Fruit fly (Drosophila melanogaster): ENCODE data around the gene CG1529.
A peak's percentile ranks its signal among the peaks of the same experiment; 100 is the strongest.

The CG1529 gene

dm6 chrX:21065775-21066174 is 34.0 kb upstream of the CG1529 start (continued):
- TF ChIP-seq CG15696 (tag; optimal IDR thresholded peaks at IDR 0.05), result peak; percentile 12
- no peak for TF ChIP-seq B-H2 (GFP tag; optimal IDR thresholded peaks at IDR 0.05)
- no peak for TF ChIP-seq esg (GFP tag; conservative IDR thresholded peaks at IDR 0.05)
- no peak for TF ChIP-seq Myb (GFP tag; optimal IDR thresholded peaks at IDR 0.05)
- TF ChIP-seq Camta (GFP tag; optimal IDR thresholded peaks at IDR 0.05), result no peak
- no peak for TF ChIP-seq jing (GFP tag; optimal IDR thresholded peaks at IDR 0.05)
- peak; percentile 51 for TF ChIP-seq CG7987 (GFP tag; optimal IDR thresholded peaks at IDR 0.05)
- no peak for TF ChIP-seq unpg (GFP tag; optimal IDR thresholded peaks at IDR 0.05)
- no peak for TF ChIP-seq NfI (GFP tag; optimal IDR thresholded peaks at IDR 0.05)
- TF ChIP-seq bowl (GFP tag; IDR thresholded peaks at IDR 0.05), result no peak
- TF ChIP-seq vnd (GFP tag; IDR thresholded peaks at IDR 0.05; ENCODE audit: partially characterized antibody), result no peak
- TF ChIP-seq pb (GFP tag; optimal IDR thresholded peaks at IDR 0.05), result no peak
- no peak for TF ChIP-seq Hr51 (GFP tag; optimal IDR thresholded peaks at IDR 0.05)
- TF ChIP-seq Blimp-1 (GFP tag; optimal IDR thresholded peaks at IDR 0.05), result peak; percentile 11
- TF ChIP-seq Ssrp (tag; optimal IDR thresholded peaks at IDR 0.05), result no peak
- TF ChIP-seq CG1792 (GFP tag; optimal IDR thresholded peaks at IDR 0.05), result no peak
- peak; percentile 2 for TF ChIP-seq CG2678 (tag; optimal IDR thresholded peaks at IDR 0.05)
- TF ChIP-seq hbn (GFP tag; IDR thresholded peaks at IDR 0.05; ENCODE audit: partially characterized antibody), result no peak
- no peak for TF ChIP-seq ro (GFP tag; IDR thresholded peaks at IDR 0.05)
- TF ChIP-seq CG7928 (GFP tag; optimal IDR thresholded peaks at IDR 0.05), result no peak
- no peak for TF ChIP-seq CG6272 (GFP tag; IDR thresholded peaks at IDR 0.05)
- TF ChIP-seq so (GFP tag; IDR thresholded peaks at IDR 0.05), result no peak

DNA sequence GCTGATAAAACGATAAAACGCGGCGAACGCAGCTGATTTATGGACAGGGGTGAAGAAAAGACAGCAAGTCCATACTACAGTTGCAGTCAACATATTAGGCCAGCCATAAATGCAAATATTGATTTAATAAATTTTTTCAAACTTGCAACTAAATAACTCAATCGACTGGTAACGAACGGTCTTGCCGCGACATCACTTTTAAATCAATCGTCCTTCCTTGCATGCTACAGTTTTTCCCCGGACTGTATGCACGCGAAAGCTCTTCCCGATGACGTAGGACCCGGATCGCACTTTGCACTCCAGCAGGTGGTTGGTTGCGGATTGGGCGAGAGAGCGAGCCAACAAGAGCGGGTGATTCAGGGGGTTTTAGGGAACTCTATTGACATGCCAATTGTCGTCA is 33.2 kb upstream of the CG1529 start:
- no peak for TF ChIP-seq CG1832 (GFP tag; optimal IDR thresholded peaks at IDR 0.05)
- TF ChIP-seq CG15696 (tag; optimal IDR thresholded peaks at IDR 0.05), result no peak
- no peak for TF ChIP-seq CG14014 (GFP tag; IDR thresholded peaks at IDR 0.05)
- TF ChIP-seq pum (GFP tag; optimal IDR thresholded peaks at IDR 0.05), result no peak
- TF ChIP-seq CG9609 (GFP tag; optimal IDR thresholded peaks at IDR 0.05), result no peak
- TF ChIP-seq Dip2 (GFP tag; IDR thresholded peaks at IDR 0.05), result no peak
- TF ChIP-seq cad (GFP tag; optimal IDR thresholded peaks at IDR 0.05), result no peak
- TF ChIP-seq CG2202 (tag; optimal IDR thresholded peaks at IDR 0.05), result no peak
- TF ChIP-seq CG12155 (GFP tag; optimal IDR thresholded peaks at IDR 0.05), result no peak
- no peak for TF ChIP-seq CG17568 (GFP tag; optimal IDR thresholded peaks at IDR 0.05)
- no peak for TF ChIP-seq CG6765 (GFP tag; optimal IDR thresholded peaks at IDR 0.05)
- no peak for TF ChIP-seq Side (GFP tag; optimal IDR thresholded peaks at IDR 0.05)
- TF ChIP-seq CG17829 (tag; optimal IDR thresholded peaks at IDR 0.05), result no peak
- TF ChIP-seq HLHmδ (GFP tag; optimal IDR thresholded peaks at IDR 0.05), result no peak
- no peak for TF ChIP-seq Dek (tag; optimal IDR thresholded peaks at IDR 0.05)
- no peak for TF ChIP-seq bcd (GFP tag; optimal IDR thresholded peaks at IDR 0.05)
- TF ChIP-seq Xrp1 (GFP tag; IDR thresholded peaks at IDR 0.05), result no peak
- no peak for TF ChIP-seq Usf (GFP tag; optimal IDR thresholded peaks at IDR 0.05)
- TF ChIP-seq Sry-β (GFP tag; optimal IDR thresholded peaks at IDR 0.05), result no peak
- TF ChIP-seq CG32532 (GFP tag; IDR thresholded peaks at IDR 0.05), result peak; percentile 20; the same call in 1 of the 2 replicates
- peak; percentile 27 for TF ChIP-seq mam (GFP tag; optimal IDR thresholded peaks at IDR 0.05)
- TF ChIP-seq chif (GFP tag; optimal IDR thresholded peaks at IDR 0.05), result no peak
- no peak for TF ChIP-seq Hr51 (GFP tag; optimal IDR thresholded peaks at IDR 0.05)
- no peak for TF ChIP-seq dmrt11E (tag; optimal IDR thresholded peaks at IDR 0.05)
- no peak for TF ChIP-seq pan (optimal IDR thresholded peaks at IDR 0.05)
- peak in 1 of 2 experiments; percentile 39 for TF ChIP-seq pan (GFP tag; optimal IDR thresholded peaks at IDR 0.05 in 1 of 2, IDR thresholded peaks at IDR 0.05 in 1 of 2)
- no peak for TF ChIP-seq prd (optimal IDR thresholded peaks at IDR 0.05)
- peak; percentile 45; the same call in 1 of the 3 replicates for TF ChIP-seq prd (GFP tag; IDR thresholded peaks at IDR 0.05)
- TF ChIP-seq CG34422 (GFP tag; IDR thresholded peaks at IDR 0.05), result 0 out of 3 replicates have a peak, but pooled peaks have one; percentile 13
- no peak for TF ChIP-seq Adf1 (GFP tag; IDR thresholded peaks at IDR 0.05)
- TF ChIP-seq CG15073 (GFP tag; optimal IDR thresholded peaks at IDR 0.05), result peak; percentile 30
- no peak for TF ChIP-seq tx (GFP tag; optimal IDR thresholded peaks at IDR 0.05)

Measured in whole organism, embryonic.